1 fruit fly cellular context compared by ENCODE assay signal in genomic region chr3L:4546650-4547049, dm6.
TF ChIP-seq lines count a peak whose summit lies in the region.

No protein-coding gene starts in this region.

TF ChIP-seq in whole organism, embryonic, 481 proteins besides CTCF, POLR2A, EP300 and RAD21 (continued from another document and continues in another):
- peak; percentile 38 for TF ChIP-seq CG18764 (GFP tag; optimal IDR thresholded peaks at IDR 0.05; lab: Kevin White, UChicago)
- peak; percentile 5 for TF ChIP-seq CG8359 (GFP tag; optimal IDR thresholded peaks at IDR 0.05; lab: Kevin White, UChicago; ENCODE audit: borderline replicate concordance)
- TF ChIP-seq Ravus (GFP tag; IDR thresholded peaks at IDR 0.05; lab: Robert Waterston, UW), result no peak
- peak; percentile 72 for TF ChIP-seq CG17328 (GFP tag; IDR thresholded peaks at IDR 0.05; lab: Robert Waterston, UW)
- peak; percentile 53 for TF ChIP-seq CG5245 (GFP tag; optimal IDR thresholded peaks at IDR 0.05; lab: Kevin White, UChicago)
- no peak for TF ChIP-seq emc (GFP tag; optimal IDR thresholded peaks at IDR 0.05; lab: Kevin White, UChicago)
- TF ChIP-seq ind (GFP tag; optimal IDR thresholded peaks at IDR 0.05; lab: Kevin White, UChicago), result peak; percentile 28
- TF ChIP-seq Lhr (GFP tag; optimal IDR thresholded peaks at IDR 0.05; lab: Kevin White, UChicago), result no peak
- peak; percentile 9 for TF ChIP-seq ems (GFP tag; optimal IDR thresholded peaks at IDR 0.05; lab: Kevin White, UChicago)
- no peak for TF ChIP-seq gce (GFP tag; IDR thresholded peaks at IDR 0.05; lab: Robert Waterston, UW)
- TF ChIP-seq CG18476 (GFP tag; optimal IDR thresholded peaks at IDR 0.05; lab: Kevin White, UChicago), result no peak
- peak; percentile 77 for TF ChIP-seq croc (GFP tag; conservative IDR thresholded peaks at IDR 0.05; lab: Robert Waterston, UW)
- peak; percentile 62 for TF ChIP-seq tin (GFP tag; optimal IDR thresholded peaks at IDR 0.05; lab: Kevin White, UChicago)
- no peak for TF ChIP-seq seq (GFP tag; IDR thresholded peaks at IDR 0.05; lab: Robert Waterston, UW)
- TF ChIP-seq fd96Cb (tag; optimal IDR thresholded peaks at IDR 0.05; lab: Kevin White, UChicago), result peak; percentile 77
- no peak for TF ChIP-seq psq (GFP tag; optimal IDR thresholded peaks at IDR 0.05; lab: Kevin White, UChicago)
- TF ChIP-seq CG7963 (GFP tag; IDR thresholded peaks at IDR 0.05; lab: Robert Waterston, UW; ENCODE audit: partially characterized antibody), result no peak
- no peak for TF ChIP-seq MESR4 (GFP tag; optimal IDR thresholded peaks at IDR 0.05; lab: Kevin White, UChicago)
- peak; percentile 46 for TF ChIP-seq PHDP (tag; optimal IDR thresholded peaks at IDR 0.05; lab: Kevin White, UChicago)
- TF ChIP-seq CG11093 (GFP tag; IDR thresholded peaks at IDR 0.05; lab: Robert Waterston, UW), result no peak
- peak; percentile 42 for TF ChIP-seq stwl (tag; optimal IDR thresholded peaks at IDR 0.05; lab: Kevin White, UChicago)
- TF ChIP-seq usp (GFP tag; optimal IDR thresholded peaks at IDR 0.05; lab: Kevin White, UChicago), result no peak
- TF ChIP-seq HLH4C (GFP tag; IDR thresholded peaks at IDR 0.05; lab: Robert Waterston, UW; ENCODE audit: partially characterized antibody), result no peak
- no peak for TF ChIP-seq Dp (GFP tag; optimal IDR thresholded peaks at IDR 0.05; lab: Kevin White, UChicago)
- no peak for TF ChIP-seq tup (GFP tag; optimal IDR thresholded peaks at IDR 0.05; lab: Kevin White, UChicago)
- TF ChIP-seq danr (GFP tag; IDR thresholded peaks at IDR 0.05; lab: Robert Waterston, UW), result 0 out of 2 replicates have a peak, but pooled peaks have one; percentile 19
- TF ChIP-seq Vsx1 (GFP tag; optimal IDR thresholded peaks at IDR 0.05; lab: Kevin White, UChicago), result no peak
- TF ChIP-seq aop (GFP tag; IDR thresholded peaks at IDR 0.05; lab: Robert Waterston, UW), result no peak
- TF ChIP-seq bigmax (GFP tag; optimal IDR thresholded peaks at IDR 0.05; lab: Kevin White, UChicago), result no peak
- TF ChIP-seq lola (GFP tag; optimal IDR thresholded peaks at IDR 0.05; lab: Kevin White, UChicago), result peak in 1 of 3 experiments; percentile 86
- TF ChIP-seq Oaz (GFP tag; IDR thresholded peaks at IDR 0.05; lab: Robert Waterston, UW), result no peak
- no peak for TF ChIP-seq insv (GFP tag; optimal IDR thresholded peaks at IDR 0.05; lab: Kevin White, UChicago)
- peak; percentile 65 for TF ChIP-seq Ssrp (tag; optimal IDR thresholded peaks at IDR 0.05; lab: Kevin White, UChicago)
- TF ChIP-seq sc (optimal IDR thresholded peaks at IDR 0.05; lab: Kevin White, UChicago), result no peak
- TF ChIP-seq sc (GFP tag; optimal IDR thresholded peaks at IDR 0.05; lab: Kevin White, UChicago), result peak; percentile 36
- no peak for TF ChIP-seq amos (GFP tag; IDR thresholded peaks at IDR 0.05; lab: Robert Waterston, UW; ENCODE audit: partially characterized antibody)
- TF ChIP-seq H15 (GFP tag; IDR thresholded peaks at IDR 0.05; lab: Robert Waterston, UW), result 0 out of 3 replicates have a peak, but pooled peaks have one; percentile 15
- TF ChIP-seq CG12104 (GFP tag; optimal IDR thresholded peaks at IDR 0.05; lab: Kevin White, UChicago), result no peak
- TF ChIP-seq Hand (GFP tag; optimal IDR thresholded peaks at IDR 0.05; lab: Kevin White, UChicago), result no peak
- no peak for TF ChIP-seq YL-1 (GFP tag; optimal IDR thresholded peaks at IDR 0.05; lab: Kevin White, UChicago)
- TF ChIP-seq crol (GFP tag; IDR thresholded peaks at IDR 0.05; lab: Robert Waterston, UW), result no peak
- TF ChIP-seq B-H1 (GFP tag; IDR thresholded peaks at IDR 0.05; lab: Robert Waterston, UW), result 0 out of 3 replicates have a peak, but pooled peaks have one; percentile 17
- no peak for TF ChIP-seq CG43689 (GFP tag; IDR thresholded peaks at IDR 0.05; lab: Robert Waterston, UW)
- peak; percentile 45 for TF ChIP-seq CG32772 (GFP tag; IDR thresholded peaks at IDR 0.05; lab: Robert Waterston, UW)
- no peak for TF ChIP-seq Optix (GFP tag; IDR thresholded peaks at IDR 0.05; lab: Robert Waterston, UW)
- TF ChIP-seq Abd-B (GFP tag; optimal IDR thresholded peaks at IDR 0.05; lab: Kevin White, UChicago), result peak; percentile 33
- peak; percentile 77 for TF ChIP-seq CG8388 (GFP tag; optimal IDR thresholded peaks at IDR 0.05; lab: Kevin White, UChicago)
- TF ChIP-seq CG13296 (GFP tag; optimal IDR thresholded peaks at IDR 0.05; lab: Kevin White, UChicago), result no peak
- no peak for TF ChIP-seq BEAF-32 (GFP tag; optimal IDR thresholded peaks at IDR 0.05; lab: Kevin White, UChicago)
- no peak for TF ChIP-seq NFAT (GFP tag; IDR thresholded peaks at IDR 0.05; lab: Robert Waterston, UW)
- no peak for TF ChIP-seq cg (GFP tag; optimal IDR thresholded peaks at IDR 0.05; lab: Kevin White, UChicago)
- peak; percentile 21 for TF ChIP-seq CG10462 (GFP tag; optimal IDR thresholded peaks at IDR 0.05; lab: Kevin White, UChicago)
- TF ChIP-seq toy (GFP tag; IDR thresholded peaks at IDR 0.05; lab: Robert Waterston, UW), result no peak
- TF ChIP-seq lab (GFP tag; optimal IDR thresholded peaks at IDR 0.05; lab: Kevin White, UChicago), result peak; percentile 45
- peak; percentile 77 for TF ChIP-seq CG11504 (tag; optimal IDR thresholded peaks at IDR 0.05; lab: Kevin White, UChicago)
- TF ChIP-seq Nf-YC (tag; optimal IDR thresholded peaks at IDR 0.05; lab: Kevin White, UChicago), result no peak
- TF ChIP-seq CG9437 (GFP tag; optimal IDR thresholded peaks at IDR 0.05; lab: Kevin White, UChicago), result peak; percentile 40
- peak; percentile 81 for TF ChIP-seq phol (tag; optimal IDR thresholded peaks at IDR 0.05; lab: Kevin White, UChicago)
- TF ChIP-seq sima (GFP tag; optimal IDR thresholded peaks at IDR 0.05; lab: Kevin White, UChicago), result no peak
- TF ChIP-seq CG5180 (GFP tag; optimal IDR thresholded peaks at IDR 0.05; lab: Kevin White, UChicago), result no peak
- peak; percentile 80 for TF ChIP-seq CG17361 (GFP tag; IDR thresholded peaks at IDR 0.05; lab: Robert Waterston, UW)
- TF ChIP-seq CG7556 (GFP tag; optimal IDR thresholded peaks at IDR 0.05; lab: Kevin White, UChicago), result peak; percentile 59
- TF ChIP-seq vnd (GFP tag; IDR thresholded peaks at IDR 0.05; lab: Robert Waterston, UW; ENCODE audit: partially characterized antibody), result no peak
- no peak for TF ChIP-seq CG33213 (GFP tag; optimal IDR thresholded peaks at IDR 0.05; lab: Kevin White, UChicago)
- no peak for TF ChIP-seq fd3F (GFP tag; optimal IDR thresholded peaks at IDR 0.05; lab: Kevin White, UChicago)
- TF ChIP-seq Mad (GFP tag; optimal IDR thresholded peaks at IDR 0.05; lab: Kevin White, UChicago), result peak; percentile 32
- peak; percentile 50 for TF ChIP-seq chn (GFP tag; optimal IDR thresholded peaks at IDR 0.05; lab: Kevin White, UChicago)
- TF ChIP-seq slbo (GFP tag; IDR thresholded peaks at IDR 0.05; lab: Robert Waterston, UW), result no peak
- peak; percentile 64 for TF ChIP-seq Max (GFP tag; optimal IDR thresholded peaks at IDR 0.05; lab: Kevin White, UChicago)
- TF ChIP-seq CG2875 (GFP tag; optimal IDR thresholded peaks at IDR 0.05; lab: Kevin White, UChicago), result peak; percentile 63
- TF ChIP-seq CG10267 (tag; optimal IDR thresholded peaks at IDR 0.05; lab: Kevin White, UChicago), result peak; percentile 81
- peak; percentile 90 for TF ChIP-seq CG18262 (tag; optimal IDR thresholded peaks at IDR 0.05; lab: Kevin White, UChicago)
- TF ChIP-seq inv (GFP tag; IDR thresholded peaks at IDR 0.05; lab: Robert Waterston, UW; ENCODE audit: partially characterized antibody), result no peak
- TF ChIP-seq C15 (GFP tag; IDR thresholded peaks at IDR 0.05; lab: Robert Waterston, UW), result no peak
- no peak for TF ChIP-seq GATAe (GFP tag; conservative IDR thresholded peaks at IDR 0.05; lab: Robert Waterston, UW)
- peak in 1 of 2 experiments; percentile 33 for TF ChIP-seq Eip74EF (GFP tag; optimal IDR thresholded peaks at IDR 0.05; lab: Kevin White, UChicago)
- TF ChIP-seq Myb (GFP tag; optimal IDR thresholded peaks at IDR 0.05; lab: Kevin White, UChicago), result no peak
- peak; percentile 82 to 83 for TF ChIP-seq bsh (GFP tag; optimal IDR thresholded peaks at IDR 0.05; lab: Kevin White, UChicago)
- TF ChIP-seq disco-r (GFP tag; optimal IDR thresholded peaks at IDR 0.05; lab: Kevin White, UChicago), result no peak
- peak; percentile 40; the same call in 1 of the 2 replicates for TF ChIP-seq E2f2 (GFP tag; IDR thresholded peaks at IDR 0.05; lab: Robert Waterston, UW)
- peak; percentile 56 for TF ChIP-seq Sox100B (GFP tag; optimal IDR thresholded peaks at IDR 0.05; lab: Kevin White, UChicago)
- TF ChIP-seq CG32767 (GFP tag; IDR thresholded peaks at IDR 0.05; lab: Robert Waterston, UW), result peak; percentile 52; the same call in 1 of the 2 replicates
- peak; percentile 3 for TF ChIP-seq cwo (GFP tag; optimal IDR thresholded peaks at IDR 0.05; lab: Kevin White, UChicago)
- no peak for TF ChIP-seq CG31365 (tag; optimal IDR thresholded peaks at IDR 0.05; lab: Kevin White, UChicago)
- TF ChIP-seq row (GFP tag; IDR thresholded peaks at IDR 0.05; lab: Robert Waterston, UW), result peak; percentile 80
- TF ChIP-seq CG13123 (GFP tag; optimal IDR thresholded peaks at IDR 0.05; lab: Kevin White, UChicago), result peak; percentile 43
- TF ChIP-seq CG9817 (tag; optimal IDR thresholded peaks at IDR 0.05; lab: Kevin White, UChicago), result no peak
- peak; percentile 66 for TF ChIP-seq grau (tag; optimal IDR thresholded peaks at IDR 0.05; lab: Kevin White, UChicago)
- TF ChIP-seq gsb-n (tag; optimal IDR thresholded peaks at IDR 0.05; lab: Kevin White, UChicago), result peak; percentile 81
- no peak for TF ChIP-seq Sin3A (optimal IDR thresholded peaks at IDR 0.05; lab: Kevin White, UChicago)
- TF ChIP-seq lov (optimal IDR thresholded peaks at IDR 0.05; lab: Kevin White, UChicago), result no peak
- TF ChIP-seq lov (GFP tag; IDR thresholded peaks at IDR 0.05; lab: Robert Waterston, UW), result peak; percentile 71; the same call in 1 of the 3 replicates
- no peak for TF ChIP-seq Fer2 (tag; optimal IDR thresholded peaks at IDR 0.05; lab: Kevin White, UChicago)
- peak; percentile 61; the same call in 1 of the 2 replicates for TF ChIP-seq peb (GFP tag; IDR thresholded peaks at IDR 0.05; lab: Robert Waterston, UW)
- peak; percentile 35; the same call in 1 of the 2 replicates for TF ChIP-seq sisA (GFP tag; IDR thresholded peaks at IDR 0.05; lab: Robert Waterston, UW)
- TF ChIP-seq CoRest (tag; optimal IDR thresholded peaks at IDR 0.05; lab: Kevin White, UChicago), result peak; percentile 69
- no peak for TF ChIP-seq Scr (GFP tag; IDR thresholded peaks at IDR 0.05; lab: Robert Waterston, UW; ENCODE audit: partially characterized antibody)
- peak in 1 of 3 experiments; percentile 38 for TF ChIP-seq Stat92E (GFP tag; optimal IDR thresholded peaks at IDR 0.05; lab: Kevin White, UChicago)
- TF ChIP-seq gcm2 (GFP tag; optimal IDR thresholded peaks at IDR 0.05; lab: Kevin White, UChicago), result no peak
- TF ChIP-seq zen (tag; optimal IDR thresholded peaks at IDR 0.05; lab: Kevin White, UChicago), result peak; percentile 85
- peak; percentile 84 for TF ChIP-seq zfh1 (GFP tag; IDR thresholded peaks at IDR 0.05; lab: Robert Waterston, UW)
- peak; percentile 69 for TF ChIP-seq CG4424 (GFP tag; optimal IDR thresholded peaks at IDR 0.05; lab: Kevin White, UChicago)
- TF ChIP-seq Meics (GFP tag; optimal IDR thresholded peaks at IDR 0.05; lab: Kevin White, UChicago), result no peak
- TF ChIP-seq CG4404 (GFP tag; IDR thresholded peaks at IDR 0.05; lab: Robert Waterston, UW), result peak; percentile 84
- TF ChIP-seq CG12744 (GFP tag; optimal IDR thresholded peaks at IDR 0.05; lab: Kevin White, UChicago), result no peak
- TF ChIP-seq CG9727 (GFP tag; optimal IDR thresholded peaks at IDR 0.05; lab: Kevin White, UChicago), result peak; percentile 88
- no peak for TF ChIP-seq so (GFP tag; IDR thresholded peaks at IDR 0.05; lab: Robert Waterston, UW)
- TF ChIP-seq CG7928 (GFP tag; optimal IDR thresholded peaks at IDR 0.05; lab: Kevin White, UChicago), result no peak
- TF ChIP-seq otp (GFP tag; IDR thresholded peaks at IDR 0.05; lab: Robert Waterston, UW), result peak; percentile 62; the same call in 1 of the 3 replicates
- no peak for TF ChIP-seq kni (GFP tag; optimal IDR thresholded peaks at IDR 0.05; lab: Kevin White, UChicago)
- no peak for TF ChIP-seq CHES-1-like (GFP tag; optimal IDR thresholded peaks at IDR 0.05; lab: Kevin White, UChicago)
- peak; percentile 19 for TF ChIP-seq CG12155 (GFP tag; optimal IDR thresholded peaks at IDR 0.05; lab: Kevin White, UChicago)
- no peak for TF ChIP-seq CG2120 (GFP tag; optimal IDR thresholded peaks at IDR 0.05; lab: Kevin White, UChicago)
- TF ChIP-seq CG11723 (GFP tag; optimal IDR thresholded peaks at IDR 0.05; lab: Kevin White, UChicago), result peak; percentile 2
- TF ChIP-seq D (optimal IDR thresholded peaks at IDR 0.05; lab: Kevin White, UChicago), result no peak
- TF ChIP-seq D (GFP tag; optimal IDR thresholded peaks at IDR 0.05; lab: Kevin White, UChicago), result peak; percentile 69
- peak; percentile 64 for TF ChIP-seq dmrt99B (tag; optimal IDR thresholded peaks at IDR 0.05; lab: Kevin White, UChicago)
- no peak for TF ChIP-seq CkIIα-i1 (GFP tag; IDR thresholded peaks at IDR 0.05; lab: Robert Waterston, UW)
- TF ChIP-seq CG7745 (tag; optimal IDR thresholded peaks at IDR 0.05; lab: Kevin White, UChicago), result no peak
- TF ChIP-seq CG11456 (GFP tag; IDR thresholded peaks at IDR 0.05; lab: Robert Waterston, UW), result no peak
- no peak for TF ChIP-seq pb (GFP tag; optimal IDR thresholded peaks at IDR 0.05; lab: Kevin White, UChicago)
- TF ChIP-seq sens (GFP tag; lab: Kevin White, UChicago), result peak; percentile 92
- peak; percentile 61 for TF ChIP-seq gcm (GFP tag; optimal IDR thresholded peaks at IDR 0.05; lab: Kevin White, UChicago)
- no peak for TF ChIP-seq CG31224 (GFP tag; IDR thresholded peaks at IDR 0.05; lab: Robert Waterston, UW)
- TF ChIP-seq nau (GFP tag; optimal IDR thresholded peaks at IDR 0.05; lab: Kevin White, UChicago), result peak; percentile 17
- peak; percentile 14 for TF ChIP-seq Atf3 (GFP tag; optimal IDR thresholded peaks at IDR 0.05; lab: Kevin White, UChicago)
- TF ChIP-seq gt (GFP tag; IDR thresholded peaks at IDR 0.05; lab: Robert Waterston, UW), result no peak
- TF ChIP-seq Mes4 (GFP tag; optimal IDR thresholded peaks at IDR 0.05; lab: Kevin White, UChicago), result no peak
- TF ChIP-seq CG11085 (GFP tag; IDR thresholded peaks at IDR 0.05; lab: Robert Waterston, UW), result no peak
- no peak for TF ChIP-seq tx (GFP tag; optimal IDR thresholded peaks at IDR 0.05; lab: Kevin White, UChicago)
- no peak for TF ChIP-seq CG42726 (GFP tag; IDR thresholded peaks at IDR 0.05; lab: Robert Waterston, UW; ENCODE audit: partially characterized antibody)
- no peak for TF ChIP-seq CG6683 (GFP tag; optimal IDR thresholded peaks at IDR 0.05; lab: Kevin White, UChicago)
- peak; percentile 77 for TF ChIP-seq CG8924 (tag; optimal IDR thresholded peaks at IDR 0.05; lab: Kevin White, UChicago)
- TF ChIP-seq Drgx (GFP tag; IDR thresholded peaks at IDR 0.05; lab: Robert Waterston, UW), result peak; percentile 92
- no peak for TF ChIP-seq ERR (GFP tag; optimal IDR thresholded peaks at IDR 0.05; lab: Kevin White, UChicago)
